Worm (Caenorhabditis elegans): ENCODE data around the gene fbxc-39.

DNA sequence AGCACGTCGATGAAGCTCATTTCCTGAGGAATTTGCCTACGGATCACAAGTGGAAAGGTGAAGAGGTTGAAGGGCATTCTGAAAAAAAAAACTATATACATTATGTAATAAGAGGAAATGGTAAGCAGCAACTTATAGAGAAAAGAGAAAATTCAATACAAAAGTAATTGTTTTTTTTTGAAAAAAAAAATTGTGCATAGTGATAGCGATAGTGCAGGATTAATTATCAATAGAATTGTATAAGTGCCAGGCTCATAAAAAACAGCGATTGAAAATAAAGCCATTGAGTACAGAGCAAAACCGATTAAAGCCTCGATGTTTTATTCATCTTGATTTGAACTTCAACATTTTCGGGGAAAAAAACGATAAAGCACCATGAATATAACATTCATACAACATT, 15.7 kb upstream of the fbxc-39 start, which contains the start of gene C32B5.15:
- TF ChIP-seq R02D3.7 (tag; optimal IDR thresholded peaks at IDR 0.05) (no peak), lin-39 (tag; optimal IDR thresholded peaks at IDR 0.05) (no peak), ama-1 (optimal IDR thresholded peaks at IDR 0.05) (no peak), nhr-11 (tag; optimal IDR thresholded peaks at IDR 0.05) (no peak), ztf-11 (tag; optimal IDR thresholded peaks at IDR 0.05) (no peak), zag-1 (tag; optimal IDR thresholded peaks at IDR 0.05) (no peak), nhr-10 (tag; optimal IDR thresholded peaks at IDR 0.05) (no peak), egl-27 (tag; optimal IDR thresholded peaks at IDR 0.05) (no peak), elt-1 (tag; optimal IDR thresholded peaks at IDR 0.05) (no peak), mab-5 (tag; optimal IDR thresholded peaks at IDR 0.05) (no peak), nhr-25 (tag; optimal IDR thresholded peaks at IDR 0.05) (no peak), mbf-1 (tag; optimal IDR thresholded peaks at IDR 0.05) (no peak)
